Worm (Caenorhabditis elegans) whole organism, L3 larva: Measurements from ENCODE around the gene ceeh-1.

Experiments used
- R02D3.7 ChIP-seq: fragments of 150-350 bp; optimal IDR thresholded peaks from 2 replicates; lab custom pipeline; 2014; ENCODE audit warnings: missing biosample characterization, missing genetic modification characterization
- ZK546.5 ChIP-seq: sonication (generic microtip); optimal IDR thresholded peaks from 2 replicates; lab custom pipeline; 2017; ENCODE audit warnings: missing biosample characterization, missing genetic modification characterization
- aly-2 ChIP-seq: fragments of 150-350 bp; optimal IDR thresholded peaks from 2 replicates; lab custom pipeline; 2014; ENCODE audit warnings: missing biosample characterization, missing genetic modification characterization
- ama-1 ChIP-seq: fragments of 150-350 bp; optimal IDR thresholded peaks from 2 replicates; lab custom pipeline; 2018
- ceh-16 ChIP-seq: sonication (generic microtip); optimal IDR thresholded peaks from 2 replicates; lab custom pipeline; 2017; ENCODE audit warnings: missing biosample characterization, missing genetic modification characterization
- ceh-28 ChIP-seq: fragments of 150-350 bp; optimal IDR thresholded peaks from 2 replicates; lab custom pipeline; 2014; ENCODE audit warnings: missing biosample characterization, missing genetic modification reagents, missing genetic modification characterization
- ceh-9 ChIP-seq: sonication (generic microtip); optimal IDR thresholded peaks from 2 replicates; lab custom pipeline; 2018; ENCODE audit warnings: missing biosample characterization, missing genetic modification characterization
- daf-12 ChIP-seq: fragments of 150-350 bp; optimal IDR thresholded peaks from 2 replicates; lab custom pipeline; 2014; ENCODE audit warnings: missing biosample characterization, missing genetic modification reagents, missing genetic modification characterization
- egl-5 ChIP-seq: fragments of 150-350 bp; optimal IDR thresholded peaks from 2 replicates; lab custom pipeline; 2017; ENCODE audit warnings: missing biosample characterization, missing genetic modification reagents, missing genetic modification characterization, inconsistent platforms
- elt-1 ChIP-seq: fragments of 150-350 bp; optimal IDR thresholded peaks from 2 replicates; lab custom pipeline; 2014; ENCODE audit warnings: missing biosample characterization, missing genetic modification characterization
- elt-3 ChIP-seq, 3 experiments: fragments of 150-350 bp in 1 of 3; sonication (generic microtip) in 2 of 3; optimal IDR thresholded peaks; 2 replicates in 2 of 3; 4 replicates in 1 of 3; lab custom pipeline; 2014 to 2017; ENCODE audit warnings: missing biosample characterization in 3 of 3, missing genetic modification characterization in 3 of 3
- eor-1 ChIP-seq, 2 experiments: fragments of 150-350 bp; optimal IDR thresholded peaks; 2 replicates each; lab custom pipeline; 2014 to 2018; ENCODE audit warnings: missing biosample characterization in 2 of 2, missing genetic modification characterization in 2 of 2
- fkh-10 ChIP-seq: sonication (generic microtip); optimal IDR thresholded peaks from 2 replicates; lab custom pipeline; 2017; ENCODE audit warnings: missing biosample characterization, missing genetic modification reagents, missing genetic modification characterization
- fkh-2 ChIP-seq: fragments of 150-350 bp; optimal IDR thresholded peaks from 2 replicates; lab custom pipeline; 2014; ENCODE audit warnings: missing biosample characterization, missing genetic modification reagents, missing genetic modification characterization
- fos-1 ChIP-seq: fragments of 150-350 bp; optimal IDR thresholded peaks from 2 replicates; lab custom pipeline; 2014; ENCODE audit warnings: missing biosample characterization, missing genetic modification characterization
- hmg-11 ChIP-seq: sonication (generic microtip); optimal IDR thresholded peaks from 2 replicates; lab custom pipeline; 2016; ENCODE audit warnings: missing genetic modification characterization, missing compliant biosample characterization
- lin-15B ChIP-seq: fragments of 150-350 bp; optimal IDR thresholded peaks from 2 replicates; lab custom pipeline; 2014; ENCODE audit warnings: missing biosample characterization, missing genetic modification characterization
- lin-39 ChIP-seq: fragments of 150-350 bp; optimal IDR thresholded peaks from 2 replicates; lab custom pipeline; 2018; ENCODE audit warnings: missing biosample characterization, missing genetic modification reagents, missing genetic modification characterization
- mdl-1 ChIP-seq: fragments of 150-350 bp; optimal IDR thresholded peaks from 2 replicates; lab custom pipeline; 2014; ENCODE audit warnings: missing biosample characterization, missing genetic modification characterization
- mml-1 ChIP-seq: fragments of 150-350 bp; sonication (generic microtip); optimal IDR thresholded peaks from 3 replicates; lab custom pipeline; 2014; ENCODE audit warnings: missing biosample characterization, missing genetic modification characterization
- nfya-1 ChIP-seq: sonication (generic microtip); optimal IDR thresholded peaks from 2 replicates; lab custom pipeline; 2017; ENCODE audit warnings: missing genetic modification characterization, mild to moderate bottlenecking, missing compliant biosample characterization, antibody characterized with exemption, moderate library complexity; ENCODE audit not compliant: insufficient read depth
- nhr-11 ChIP-seq: fragments of 150-350 bp; optimal IDR thresholded peaks from 2 replicates; lab custom pipeline; 2014; ENCODE audit warnings: missing biosample characterization, missing genetic modification characterization
- nhr-23 ChIP-seq: fragments of 150-350 bp; optimal IDR thresholded peaks from 2 replicates; lab custom pipeline; 2014; ENCODE audit warnings: missing biosample characterization, missing genetic modification reagents, missing genetic modification characterization
- nhr-237 ChIP-seq: fragments of 150-350 bp; optimal IDR thresholded peaks from 2 replicates; lab custom pipeline; 2014; ENCODE audit warnings: missing biosample characterization, missing genetic modification characterization
- nhr-25 ChIP-seq: sonication (generic microtip); optimal IDR thresholded peaks from 2 replicates; lab custom pipeline; 2017; ENCODE audit warnings: missing biosample characterization, missing genetic modification characterization
- nhr-28 ChIP-seq: fragments of 150-350 bp; optimal IDR thresholded peaks from 2 replicates; lab custom pipeline; 2014; ENCODE audit warnings: missing biosample characterization, missing genetic modification characterization
- nhr-43 ChIP-seq: sonication (generic microtip); optimal IDR thresholded peaks from 2 replicates; lab custom pipeline; 2016; ENCODE audit warnings: mild to moderate bottlenecking, missing genetic modification characterization, missing compliant biosample characterization; ENCODE audit not compliant: poor library complexity, severe bottlenecking
- nhr-76 ChIP-seq: fragments of 150-350 bp; sonication (generic microtip); optimal IDR thresholded peaks from 5 replicates; lab custom pipeline; 2014; ENCODE audit warnings: missing biosample characterization, missing genetic modification characterization
- nhr-77 ChIP-seq: fragments of 150-350 bp; optimal IDR thresholded peaks from 2 replicates; lab custom pipeline; 2014; ENCODE audit warnings: missing biosample characterization, missing genetic modification characterization
- pqm-1 ChIP-seq: fragments of 150-350 bp; optimal IDR thresholded peaks from 2 replicates; lab custom pipeline; 2017; ENCODE audit warnings: missing biosample characterization, missing genetic modification characterization, inconsistent platforms
- skn-1 ChIP-seq: fragments of 150-350 bp; optimal IDR thresholded peaks from 2 replicates; lab custom pipeline; 2014; ENCODE audit warnings: missing biosample characterization, missing genetic modification characterization
- snpc-4 ChIP-seq: fragments of 150-350 bp; optimal IDR thresholded peaks from 2 replicates; lab custom pipeline; 2014; ENCODE audit warnings: missing biosample characterization, missing genetic modification characterization
- tbx-2 ChIP-seq: sonication (generic microtip); optimal IDR thresholded peaks from 2 replicates; lab custom pipeline; 2016; ENCODE audit warnings: mild to moderate bottlenecking, missing genetic modification characterization, missing compliant biosample characterization
- unc-62 ChIP-seq: fragments of 150-350 bp; sonication (generic microtip); optimal IDR thresholded peaks from 4 replicates; lab custom pipeline; 2014; ENCODE audit warnings: missing biosample characterization, missing genetic modification reagents, missing genetic modification characterization
- zag-1 ChIP-seq: fragments of 150-350 bp; optimal IDR thresholded peaks from 2 replicates; lab custom pipeline; 2014; ENCODE audit warnings: missing biosample characterization, missing genetic modification characterization
- ztf-4 ChIP-seq: fragments of 150-350 bp; optimal IDR thresholded peaks from 2 replicates; lab custom pipeline; 2014; ENCODE audit warnings: missing biosample characterization, missing genetic modification characterization

Gene ceeh-1

ce11 chrIII:822546-823272, 9.4 kb downstream of the ceeh-1 start, which contains the start of gene clec-149:
Gene clec-149 (plus strand): TSS chrIII:823222.
- TF ChIP-seq fkh-2 (tag; lab: Kevin White, UChicago) (no peak), nhr-77 (tag; lab: Kevin White, UChicago) (no peak), lin-15B (tag; lab: Kevin White, UChicago) (no peak), egl-5 (tag; lab: Kevin White, UChicago) (peak; percentile 84), snpc-4 (tag; lab: Kevin White, UChicago) (no peak), zag-1 (tag; lab: Kevin White, UChicago) (no peak), aly-2 (tag; lab: Kevin White, UChicago) (no peak), elt-1 (tag; lab: Kevin White, UChicago) (no peak), tbx-2 (tag; lab: Kevin White, UChicago) (no peak), nhr-25 (no peak), nfya-1 (tag; lab: Kevin White, UChicago) (peak; percentile 14)

ce11 chrIII:819313-819712, 12.8 kb downstream of the ceeh-1 start:
- TF ChIP-seq snpc-4 (tag; lab: Kevin White, UChicago) (peak; percentile 38), zag-1 (tag; lab: Kevin White, UChicago) (no peak)

ce11 chrIII:815845-816244, 16.2 kb downstream of the ceeh-1 start, which contains the start of gene dac-1:
Gene dac-1 (plus strand): TSS chrIII:816145.
- no peak for TF ChIP-seq mml-1 (tag; lab: Kevin White, UChicago)
- TF ChIP-seq nhr-25 = peak; percentile 28
- no peak for TF ChIP-seq lin-39 (tag; lab: Kevin White, UChicago)
- no peak for TF ChIP-seq ztf-4 (tag; lab: Kevin White, UChicago)
- TF ChIP-seq fkh-10 (GFP tag; lab: Kevin White, UChicago) = no peak
- no peak for TF ChIP-seq pqm-1 (tag; lab: Kevin White, UChicago)
- TF ChIP-seq elt-3 (tag; optimal IDR thresholded peaks at IDR 0.05; lab: Kevin White, UChicago) = no peak

ce11 chrIII:811544-811943, 20.5 kb downstream of the ceeh-1 start, which contains the start of gene daf-7:
Gene daf-7 (plus strand): TSS chrIII:811844.
- TF ChIP-seq ceh-28 (tag; lab: Kevin White, UChicago) (no peak), ztf-4 (tag; lab: Kevin White, UChicago) (no peak), mdl-1 (tag; lab: Kevin White, UChicago) (no peak), ama-1 (lab: Kevin White, UChicago) (no peak), fkh-2 (tag; lab: Kevin White, UChicago) (no peak), ZK546.5 (tag; lab: Kevin White, UChicago) (no peak), fos-1 (tag; lab: Kevin White, UChicago) (no peak), egl-5 (tag; lab: Kevin White, UChicago) (no peak), mml-1 (tag; lab: Kevin White, UChicago) (no peak), aly-2 (tag; lab: Kevin White, UChicago) (no peak), lin-39 (tag; lab: Kevin White, UChicago) (no peak), nhr-237 (no peak), skn-1 (tag; lab: Kevin White, UChicago) (no peak), hmg-11 (tag; lab: Kevin White, UChicago) (no peak), pqm-1 (tag; lab: Kevin White, UChicago) (no peak), unc-62 (GFP tag; lab: Kevin White, UChicago) (no peak), fkh-10 (GFP tag; lab: Kevin White, UChicago) (no peak), elt-1 (tag; lab: Kevin White, UChicago) (no peak)

ce11 chrIII:802041-802440, 30.0 kb downstream of the ceeh-1 start:
- TF ChIP-seq nhr-28 (tag; lab: Kevin White, UChicago) (no peak), nhr-76 (tag; lab: Kevin White, UChicago) (no peak)

- TF ChIP-seq ceh-9 (tag; lab: Kevin White, UChicago) (no peak), nhr-25 (no peak), nhr-43 (no peak), fkh-10 (GFP tag; lab: Kevin White, UChicago) (no peak), daf-12 (tag; lab: Kevin White, UChicago) (no peak), skn-1 (tag; lab: Kevin White, UChicago) (no peak), nhr-23 (no peak), mdl-1 (tag; lab: Kevin White, UChicago) (no peak), nhr-77 (tag; lab: Kevin White, UChicago) (no peak), ZK546.5 (tag; lab: Kevin White, UChicago) (no peak), R02D3.7 (tag; lab: Kevin White, UChicago) (no peak), nhr-11 (tag; lab: Kevin White, UChicago) (no peak), eor-1 (tag; optimal IDR thresholded peaks at IDR 0.05; lab: Kevin White, UChicago) (no peak), lin-39 (tag; lab: Kevin White, UChicago) (no peak), ceh-28 (tag; lab: Kevin White, UChicago) (no peak), ceh-16 (tag; lab: Kevin White, UChicago) (no peak), mml-1 (tag; lab: Kevin White, UChicago) (no peak), pqm-1 (tag; lab: Kevin White, UChicago) (no peak)
Measured at ce11 chrIII:797507-797906, 34.6 kb downstream of the ceeh-1 start.
